Fruit fly (Drosophila melanogaster): ENCODE measurements around the gene Tpt.

The Tpt gene

DNA sequence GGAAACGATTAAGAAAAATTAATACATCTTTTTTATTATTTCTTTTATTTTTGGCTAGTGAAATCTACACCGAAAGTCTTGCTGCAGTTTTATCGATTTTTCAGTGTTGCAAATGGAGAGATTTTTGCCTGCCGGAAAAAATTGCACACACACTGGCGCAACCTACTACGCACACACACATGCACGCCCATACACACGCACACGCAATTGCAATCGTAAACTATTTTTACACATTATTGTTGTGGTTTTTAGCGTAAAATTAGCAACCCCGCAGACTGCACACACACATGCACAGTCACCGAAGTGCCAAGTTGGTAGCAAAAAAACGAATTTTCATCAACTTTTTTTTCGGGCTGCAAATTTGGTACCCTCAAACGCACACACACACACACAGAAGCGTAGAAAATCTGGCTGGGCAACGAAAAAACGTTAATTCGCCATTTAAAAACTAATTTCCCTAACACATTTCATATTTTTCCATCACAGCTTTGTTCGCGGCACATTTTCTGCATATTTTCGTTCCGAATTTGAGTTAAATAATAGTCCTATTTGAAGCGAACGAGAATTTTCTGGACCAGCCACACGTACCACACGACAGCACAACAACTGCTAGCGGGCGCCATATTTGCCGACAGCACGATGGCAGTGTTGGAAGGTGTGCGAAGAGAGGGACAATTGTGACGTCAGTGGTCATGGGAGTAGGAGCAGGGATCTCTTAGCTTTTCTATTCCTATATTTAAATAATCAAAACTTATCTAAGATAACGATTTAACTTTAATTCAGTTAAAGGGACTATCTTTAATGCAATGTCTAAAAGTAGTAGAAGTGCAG, 36.9 kb upstream of the Tpt start, which contains the start of gene Unr (continued):
- TF ChIP-seq CG4328 (GFP tag; optimal IDR thresholded peaks at IDR 0.05) = peak; percentile 75
- no peak for TF ChIP-seq CG11398 (GFP tag; optimal IDR thresholded peaks at IDR 0.05)
- peak; percentile 86 for TF ChIP-seq zfh1 (GFP tag; IDR thresholded peaks at IDR 0.05)
- TF ChIP-seq tgo (GFP tag; IDR thresholded peaks at IDR 0.05) = peak; percentile 76
- TF ChIP-seq Camta (GFP tag; optimal IDR thresholded peaks at IDR 0.05) = peak; percentile 63
- TF ChIP-seq Ets65A (GFP tag) = peak; percentile 96
- peak; percentile 63 for TF ChIP-seq CG16863 (GFP tag; optimal IDR thresholded peaks at IDR 0.05)
- TF ChIP-seq fd102C (GFP tag; optimal IDR thresholded peaks at IDR 0.05) = peak; percentile 29
- TF ChIP-seq eyg (GFP tag; optimal IDR thresholded peaks at IDR 0.05) = peak; percentile 53
- peak; percentile 78 for TF ChIP-seq CG17359 (tag; optimal IDR thresholded peaks at IDR 0.05)
- no peak for TF ChIP-seq Poxn (GFP tag; IDR thresholded peaks at IDR 0.05)
- peak; percentile 36 for TF ChIP-seq Sry-δ (GFP tag; optimal IDR thresholded peaks at IDR 0.05)
- peak; percentile 96 for TF ChIP-seq YL-1 (GFP tag; optimal IDR thresholded peaks at IDR 0.05)
- TF ChIP-seq Stat92E (GFP tag; optimal IDR thresholded peaks at IDR 0.05) = peak in 2 of 3 experiments; percentile 28 to 51
- TF ChIP-seq shn (GFP tag; optimal IDR thresholded peaks at IDR 0.05) = peak; percentile 85
- TF ChIP-seq Dp (GFP tag; optimal IDR thresholded peaks at IDR 0.05) = peak; percentile 29
- no peak for TF ChIP-seq ac (GFP tag; optimal IDR thresholded peaks at IDR 0.05)
- peak; percentile 71 for TF ChIP-seq corto (GFP tag; optimal IDR thresholded peaks at IDR 0.05)
- peak; percentile 60 for TF ChIP-seq Nf-YC (tag; optimal IDR thresholded peaks at IDR 0.05)
- peak; percentile 80 for TF ChIP-seq CG3847 (GFP tag; IDR thresholded peaks at IDR 0.05)
- peak; percentile 67; the same call in 2 of the 3 replicates for TF ChIP-seq Mrtf (GFP tag; IDR thresholded peaks at IDR 0.05)
- TF ChIP-seq CG7928 (GFP tag; optimal IDR thresholded peaks at IDR 0.05) = peak; percentile 29
- TF ChIP-seq Blimp-1 (GFP tag; optimal IDR thresholded peaks at IDR 0.05) = peak; percentile 58
- peak; percentile 74 for TF ChIP-seq Nf-YA (GFP tag; IDR thresholded peaks at IDR 0.05)
- peak; percentile 79 for TF ChIP-seq CG12744 (GFP tag; optimal IDR thresholded peaks at IDR 0.05)
- peak; percentile 73 for TF ChIP-seq CG14441 (GFP tag; IDR thresholded peaks at IDR 0.05)
- peak; percentile 84 for TF ChIP-seq Hsf (GFP tag; optimal IDR thresholded peaks at IDR 0.05)
- peak; percentile 58 for TF ChIP-seq Sin3A (optimal IDR thresholded peaks at IDR 0.05)
- peak; percentile 79 for TF ChIP-seq CG12769 (tag; optimal IDR thresholded peaks at IDR 0.05)
- no peak for TF ChIP-seq wor (GFP tag; IDR thresholded peaks at IDR 0.05)
- TF ChIP-seq luna (GFP tag; optimal IDR thresholded peaks at IDR 0.05) = peak; percentile 55
- TF ChIP-seq gcm2 (GFP tag; optimal IDR thresholded peaks at IDR 0.05) = peak; percentile 49
- no peak for TF ChIP-seq CG10274 (GFP tag; optimal IDR thresholded peaks at IDR 0.05)
- TF ChIP-seq CG5180 (GFP tag; optimal IDR thresholded peaks at IDR 0.05) = peak; percentile 6
- TF ChIP-seq H2.0 (GFP tag; IDR thresholded peaks at IDR 0.05) = peak; percentile 80
- peak; percentile 67 for TF ChIP-seq ewg (GFP tag; optimal IDR thresholded peaks at IDR 0.05)
- TF ChIP-seq gro (GFP tag; optimal IDR thresholded peaks at IDR 0.05) = peak; percentile 89
- TF ChIP-seq vnd (GFP tag; IDR thresholded peaks at IDR 0.05; ENCODE audit: partially characterized antibody) = no peak
- TF ChIP-seq Gsc (GFP tag; IDR thresholded peaks at IDR 0.05) = no peak
- TF ChIP-seq CG10543 (GFP tag; optimal IDR thresholded peaks at IDR 0.05) = peak; percentile 78
- peak; percentile 91 for TF ChIP-seq CG34422 (GFP tag; IDR thresholded peaks at IDR 0.05)
- no peak for TF ChIP-seq ham (GFP tag; IDR thresholded peaks at IDR 0.05)
- no peak for TF ChIP-seq hb (GFP tag; IDR thresholded peaks at IDR 0.05; ENCODE audit: partially characterized antibody)
- peak; percentile 84 for TF ChIP-seq pho (GFP tag; optimal IDR thresholded peaks at IDR 0.05)
- peak; percentile 86 for TF ChIP-seq lab (GFP tag; optimal IDR thresholded peaks at IDR 0.05)
- TF ChIP-seq CG17361 (GFP tag; IDR thresholded peaks at IDR 0.05) = peak; percentile 92
- TF ChIP-seq NK7.1 (GFP tag; optimal IDR thresholded peaks at IDR 0.05) = peak; percentile 78
- peak; percentile 89 for TF ChIP-seq HLH54F (GFP tag; optimal IDR thresholded peaks at IDR 0.05)
- no peak for TF ChIP-seq CG7745 (tag; optimal IDR thresholded peaks at IDR 0.05)
- peak; percentile 74 for TF ChIP-seq CG6689 (GFP tag; IDR thresholded peaks at IDR 0.05)

Measured in whole organism, embryonic.